Fruit fly (Drosophila melanogaster) whole organism, wandering third instar larva: ENCODE data around the gene CenG1A.

Source experiments
- Abd-B ChIP-seq: fragments of >200 bp; optimal IDR thresholded peaks from 2 replicates; lab custom pipeline; 2017; ENCODE audit warnings: missing biosample characterization, missing genetic modification characterization
- CG32264 ChIP-seq: fragments of 200-800 bp; sonication (Bioruptor generic); optimal IDR thresholded peaks from 2 replicates; lab custom pipeline; 2016; ENCODE audit warnings: missing biosample characterization, missing genetic modification characterization
- CG9705 ChIP-seq: fragments of 200-800 bp; sonication (Bioruptor generic); optimal IDR thresholded peaks from 2 replicates; lab custom pipeline; 2018; ENCODE audit warnings: missing biosample characterization, mild to moderate bottlenecking, missing genetic modification characterization
- Dfd ChIP-seq: fragments of >200 bp; optimal IDR thresholded peaks from 2 replicates; lab custom pipeline; 2017; ENCODE audit warnings: missing biosample characterization, missing genetic modification characterization
- Dif ChIP-seq: fragments of 200-275, 200-300 bp; sonication (Bioruptor generic); optimal IDR thresholded peaks from 2 replicates; lab custom pipeline; 2018; ENCODE audit warnings: missing biosample characterization, missing genetic modification characterization; ENCODE audit not compliant: partially characterized antibody
- GATAd ChIP-seq: sonication (Bioruptor generic); optimal IDR thresholded peaks from 2 replicates; lab custom pipeline; 2016; ENCODE audit warnings: missing biosample characterization, missing genetic modification characterization
- Hr83 ChIP-seq: fragments of 200-300 bp; sonication (Bioruptor generic); optimal IDR thresholded peaks from 2 replicates; lab custom pipeline; 2016; ENCODE audit warnings: missing biosample characterization, mild to moderate bottlenecking, missing genetic modification characterization, moderate library complexity; ENCODE audit not compliant: poor library complexity, severe bottlenecking
- Jra ChIP-seq: sonication (Bioruptor generic); optimal IDR thresholded peaks from 2 replicates; lab custom pipeline; 2016; ENCODE audit warnings: missing biosample characterization, missing genetic modification characterization
- Mio ChIP-seq: sonication (Bioruptor generic); optimal IDR thresholded peaks from 2 replicates; lab custom pipeline; 2016; ENCODE audit warnings: missing biosample characterization, missing genetic modification characterization
- N ChIP-seq: fragments of >200 bp; optimal IDR thresholded peaks from 2 replicates; lab custom pipeline; 2018; ENCODE audit warnings: missing biosample characterization, missing external identifiers, missing genetic modification characterization
- OdsH ChIP-seq: fragments of 200-800 bp; sonication (Bioruptor generic); optimal IDR thresholded peaks from 2 replicates; lab custom pipeline; 2016; ENCODE audit warnings: missing biosample characterization, mild to moderate bottlenecking, missing genetic modification characterization
- Rel ChIP-seq, 2 experiments: fragments of 200-800 bp; sonication (Bioruptor generic) in 1 of 2; optimal IDR thresholded peaks; 2 replicates in 1 of 2; 3 replicates in 1 of 2; lab custom pipeline; 2016 to 2019; ENCODE audit warnings: mild to moderate bottlenecking in 2 of 2, missing biosample characterization in 2 of 2, missing genetic modification characterization in 2 of 2, moderate library complexity in 1 of 2
- Sp1 ChIP-seq: fragments of 200-800 bp; sonication (Bioruptor generic); optimal IDR thresholded peaks from 3 replicates; lab custom pipeline; 2019; ENCODE audit warnings: missing biosample characterization, mild to moderate bottlenecking, missing genetic modification characterization, moderate library complexity
- Vsx2 ChIP-seq: fragments of 200-300, 225-300 bp; sonication (Bioruptor generic); optimal IDR thresholded peaks from 2 replicates; lab custom pipeline; 2018; ENCODE audit warnings: missing biosample characterization, missing genetic modification characterization; ENCODE audit not compliant: partially characterized antibody
- br ChIP-seq: fragments of 200-800 bp; sonication (Bioruptor generic); optimal IDR thresholded peaks from 2 replicates; lab custom pipeline; 2016; ENCODE audit warnings: missing biosample characterization, missing genetic modification characterization
- brk ChIP-seq: fragments of 200-800 bp; sonication (Bioruptor generic); optimal IDR thresholded peaks from 2 replicates; lab custom pipeline; 2016; ENCODE audit warnings: missing biosample characterization, mild to moderate bottlenecking, missing genetic modification characterization
- dl ChIP-seq, 2 experiments: fragments of 175-275, 200-275 bp in 1 of 2; fragments of 200-275 bp in 1 of 2; sonication (Bioruptor generic); optimal IDR thresholded peaks; lab custom pipeline; 2018; ENCODE audit warnings: mild to moderate bottlenecking in 2 of 2, missing biosample characterization in 2 of 2, missing genetic modification characterization in 2 of 2, moderate library complexity in 2 of 2; ENCODE audit not compliant: partially characterized antibody in 2 of 2, insufficient read depth in 1 of 2
- dmrt93B ChIP-seq: fragments of 200-800 bp; sonication (Bioruptor generic); optimal IDR thresholded peaks from 2 replicates; lab custom pipeline; 2018; ENCODE audit warnings: missing biosample characterization, mild to moderate bottlenecking, missing genetic modification characterization
- dsf ChIP-seq: sonication (Bioruptor generic); optimal IDR thresholded peaks from 2 replicates; lab custom pipeline; 2016; ENCODE audit warnings: missing biosample characterization, missing genetic modification characterization, borderline replicate concordance
- foxo ChIP-seq, 2 experiments: fragments of 200-800 bp; sonication (Bioruptor generic); optimal IDR thresholded peaks; 2 replicates in 1 of 2; 3 replicates in 1 of 2; lab custom pipeline; 2016 to 2017; ENCODE audit warnings: missing biosample characterization in 2 of 2, missing genetic modification characterization in 2 of 2
- fru ChIP-seq: fragments of 200-800 bp; sonication (Bioruptor generic); optimal IDR thresholded peaks from 3 replicates; lab custom pipeline; 2016; ENCODE audit warnings: missing biosample characterization, mild to moderate bottlenecking, missing genetic modification characterization
- h ChIP-seq: fragments of 200-800 bp; sonication (Bioruptor generic); optimal IDR thresholded peaks from 3 replicates; lab custom pipeline; 2016; ENCODE audit warnings: missing biosample characterization, mild to moderate bottlenecking, missing genetic modification characterization
- jim ChIP-seq: fragments of 175-275, 200-325 bp; sonication (Bioruptor generic); optimal IDR thresholded peaks from 2 replicates; lab custom pipeline; 2016; ENCODE audit warnings: missing biosample characterization, mild to moderate bottlenecking, missing genetic modification characterization
- lola ChIP-seq: fragments of >200 bp; optimal IDR thresholded peaks from 2 replicates; lab custom pipeline; 2017; ENCODE audit warnings: missing biosample characterization, missing genetic modification characterization
- pan ChIP-seq: fragments of >200 bp; optimal IDR thresholded peaks from 2 replicates; lab custom pipeline; 2017
- psq ChIP-seq: fragments of 200-800 bp; sonication (Bioruptor generic); optimal IDR thresholded peaks from 3 replicates; lab custom pipeline; 2017; ENCODE audit warnings: missing biosample characterization, mild to moderate bottlenecking, missing genetic modification characterization, moderate library complexity
- rgr ChIP-seq: fragments of 200-800 bp; sonication (Bioruptor generic); optimal IDR thresholded peaks from 3 replicates; lab custom pipeline; 2016; ENCODE audit warnings: missing biosample characterization, mild to moderate bottlenecking, missing genetic modification characterization
- sage ChIP-seq: fragments of 200-800 bp; sonication (Bioruptor generic); optimal IDR thresholded peaks from 2 replicates; lab custom pipeline; 2016; ENCODE audit warnings: missing biosample characterization, mild to moderate bottlenecking, missing genetic modification characterization
- sv ChIP-seq: fragments of 200-800 bp; sonication (Bioruptor generic); optimal IDR thresholded peaks from 3 replicates; lab custom pipeline; 2016; ENCODE audit warnings: missing biosample characterization, missing genetic modification characterization
- tai ChIP-seq: sonication (Bioruptor generic); optimal IDR thresholded peaks from 2 replicates; lab custom pipeline; 2016; ENCODE audit warnings: missing biosample characterization, missing genetic modification characterization
- usp ChIP-seq: fragments of >200 bp; optimal IDR thresholded peaks from 2 replicates; lab custom pipeline; 2017; ENCODE audit warnings: missing biosample characterization, missing genetic modification characterization
- woc ChIP-seq: sonication (Bioruptor generic); optimal IDR thresholded peaks from 2 replicates; lab custom pipeline; 2016; ENCODE audit warnings: missing biosample characterization, mild to moderate bottlenecking, missing genetic modification characterization

CenG1A gene

dm6 chr2L:13805170-13805569, 30.2 kb upstream of the CenG1A start:
- TF ChIP-seq br (GFP tag; lab: Kevin White, UChicago) (no peak), pan (lab: Kevin White, UChicago) (no peak), foxo (GFP tag; optimal IDR thresholded peaks at IDR 0.05; lab: Kevin White, UChicago) (no peak), sv (GFP tag; lab: Kevin White, UChicago) (no peak)

- TF ChIP-seq Hr83 (GFP tag; lab: Kevin White, UChicago): peak; percentile 76
- TF ChIP-seq h (GFP tag; lab: Kevin White, UChicago): peak; percentile 55
- peak; percentile 52 for TF ChIP-seq rgr (GFP tag; lab: Kevin White, UChicago)
- TF ChIP-seq Abd-B: no peak
- TF ChIP-seq OdsH (GFP tag; lab: Kevin White, UChicago): peak; percentile 13
- TF ChIP-seq fru (GFP tag; lab: Kevin White, UChicago): peak; percentile 42
- TF ChIP-seq dmrt93B (GFP tag; lab: Kevin White, UChicago): no peak
Observed at dm6 chr2L:13807097-13807496, 28.3 kb upstream of the CenG1A start.

dm6 chr2L:13807959-13808358, 27.4 kb upstream of the CenG1A start:
- TF ChIP-seq Hr83 (GFP tag; lab: Kevin White, UChicago): peak; percentile 64
- TF ChIP-seq sage (GFP tag; lab: Kevin White, UChicago): no peak
- peak; percentile 34 for TF ChIP-seq OdsH (GFP tag; lab: Kevin White, UChicago)
- peak; percentile 45 for TF ChIP-seq rgr (GFP tag; lab: Kevin White, UChicago)
- TF ChIP-seq CG32264: peak; percentile 3
- no peak for TF ChIP-seq jim (GFP tag; lab: Kevin White, UChicago)
- no peak for TF ChIP-seq brk (GFP tag; lab: Kevin White, UChicago)
- TF ChIP-seq lola: no peak
- no peak for TF ChIP-seq Rel (GFP tag; optimal IDR thresholded peaks at IDR 0.05; lab: Kevin White, UChicago)
- no peak for TF ChIP-seq Rel (tag; optimal IDR thresholded peaks at IDR 0.05; lab: Kevin White, UChicago)
- TF ChIP-seq tai (GFP tag; lab: Kevin White, UChicago): no peak
- no peak for TF ChIP-seq Jra (GFP tag; lab: Kevin White, UChicago)
- TF ChIP-seq CG9705 (GFP tag; lab: Kevin White, UChicago): no peak
- TF ChIP-seq usp (GFP tag; lab: Kevin White, UChicago): no peak
- no peak for TF ChIP-seq h (GFP tag; lab: Kevin White, UChicago)
- TF ChIP-seq dl (GFP tag; optimal IDR thresholded peaks at IDR 0.05; lab: Kevin White, UChicago; ENCODE audit: insufficient read depth in 1 of 2, partially characterized antibody in 2 of 2): no peak
- no peak for TF ChIP-seq psq
- TF ChIP-seq fru (GFP tag; lab: Kevin White, UChicago): no peak
- TF ChIP-seq dmrt93B (GFP tag; lab: Kevin White, UChicago): no peak
- no peak for TF ChIP-seq Mio (GFP tag; lab: Kevin White, UChicago)
- TF ChIP-seq foxo (GFP tag; optimal IDR thresholded peaks at IDR 0.05; lab: Kevin White, UChicago): no peak
- TF ChIP-seq woc (GFP tag; lab: Kevin White, UChicago): no peak
- no peak for TF ChIP-seq Vsx2 (GFP tag; lab: Kevin White, UChicago)
- TF ChIP-seq dsf (GFP tag; lab: Kevin White, UChicago): no peak
- no peak for TF ChIP-seq N (GFP tag; lab: Kevin White, UChicago)
- TF ChIP-seq Dfd (GFP tag; lab: Kevin White, UChicago): no peak
- no peak for TF ChIP-seq br (GFP tag; lab: Kevin White, UChicago)
- TF ChIP-seq Dif: no peak
- TF ChIP-seq Sp1 (GFP tag; lab: Kevin White, UChicago): peak; percentile 38
- no peak for TF ChIP-seq Abd-B
- no peak for TF ChIP-seq GATAd

dm6 chr2L:13811323-13811722, 24.0 kb upstream of the CenG1A start, which contains the start of the genes Adat1 and CG16865:
Gene Adat1, minus strand, starts transcription at chr2L:13811474.
Gene CG16865, plus strand, starts transcription at chr2L:13811522.
- TF ChIP-seq Jra (GFP tag; lab: Kevin White, UChicago): no peak
- TF ChIP-seq Hr83 (GFP tag; lab: Kevin White, UChicago): peak; percentile 21
- peak; percentile 15 for TF ChIP-seq CG9705 (GFP tag; lab: Kevin White, UChicago)
